Fruit fly (Drosophila melanogaster) whole organism, embryonic: ENCODE results near the gene CG42296.
A peak's percentile ranks its signal among the peaks of the same experiment; 100 is the strongest.

Source experiments
- Asciz ChIP-seq: fragments of 200-800 bp; sonication (Bioruptor generic); optimal IDR thresholded peaks from 2 replicates; lab custom pipeline; 2017; ENCODE audit warnings: missing biosample characterization, mild to moderate bottlenecking, missing genetic modification characterization, missing genetic modification reagents
- BEAF-32 ChIP-seq: fragments of 200-800 bp; sonication (Bioruptor generic); optimal IDR thresholded peaks from 3 replicates; lab custom pipeline; 2017; ENCODE audit warnings: missing biosample characterization, missing genetic modification characterization, mild to moderate bottlenecking, moderate library complexity, missing genetic modification reagents
- Bgb ChIP-seq: fragments of 200-800 bp; sonication (Bioruptor generic); IDR thresholded peaks from 2 replicates; pipeline ENCODE4 v1.3.6; 2022; ENCODE audit warnings: missing biosample characterization, missing genetic modification characterization; ENCODE audit not compliant: partially characterized antibody
- CG11504 ChIP-seq: fragments of 200-800 bp; sonication (Bioruptor generic); optimal IDR thresholded peaks from 3 replicates; lab custom pipeline; 2019; ENCODE audit warnings: missing biosample characterization, mild to moderate bottlenecking, missing genetic modification characterization, moderate library complexity
- CG12659 ChIP-seq: fragments of 200-800 bp; sonication (Bioruptor generic); optimal IDR thresholded peaks from 3 replicates; lab custom pipeline; 2017; ENCODE audit warnings: mild to moderate bottlenecking, missing biosample characterization, missing genetic modification reagents, missing genetic modification characterization
- CG15269 ChIP-seq: fragments of 200-800 bp; sonication (Bioruptor generic); optimal IDR thresholded peaks from 2 replicates; lab custom pipeline; 2018; ENCODE audit warnings: missing biosample characterization, mild to moderate bottlenecking, missing genetic modification characterization, moderate library complexity
- CG1603 ChIP-seq: fragments of 200-800 bp; sonication (Bioruptor generic); optimal IDR thresholded peaks from 2 replicates; lab custom pipeline; 2019; ENCODE audit warnings: missing biosample characterization, mild to moderate bottlenecking, missing genetic modification characterization, moderate library complexity
- CG16815 ChIP-seq: fragments of 200-800 bp; sonication (Bioruptor generic); optimal IDR thresholded peaks from 3 replicates; lab custom pipeline; 2017; ENCODE audit warnings: missing biosample characterization, mild to moderate bottlenecking, missing genetic modification characterization
- CG17186 ChIP-seq: fragments of 200-800 bp; sonication (Bioruptor generic); optimal IDR thresholded peaks from 3 replicates; lab custom pipeline; 2017; ENCODE audit warnings: missing biosample characterization, missing genetic modification reagents, missing genetic modification characterization
- CG17568 ChIP-seq: fragments of 200-800 bp; sonication (Bioruptor generic); optimal IDR thresholded peaks from 2 replicates; lab custom pipeline; 2018; ENCODE audit warnings: missing biosample characterization, mild to moderate bottlenecking, missing genetic modification characterization, moderate library complexity
- CG2116 ChIP-seq: fragments of 200-800 bp; sonication (Bioruptor generic); optimal IDR thresholded peaks from 3 replicates; lab custom pipeline; 2018; ENCODE audit warnings: missing biosample characterization, mild to moderate bottlenecking, missing genetic modification characterization
- CG31441 ChIP-seq: fragments of 200-800 bp; sonication (Bioruptor generic); IDR thresholded peaks from 2 replicates; pipeline ENCODE4 v1.3.6; 2022; ENCODE audit warnings: missing biosample characterization, missing genetic modification characterization
- CG34422 ChIP-seq: fragments of 200-800 bp; sonication (Bioruptor generic); IDR thresholded peaks from 3 replicates; pipeline ENCODE4 v1.3.6; 2022; ENCODE audit warnings: missing biosample characterization, missing genetic modification characterization
- CG42726 ChIP-seq: fragments of 200-800 bp; sonication (Bioruptor generic); IDR thresholded peaks from 2 replicates; pipeline ENCODE4 v1.3.6; 2022; ENCODE audit warnings: missing biosample characterization, missing genetic modification characterization; ENCODE audit not compliant: partially characterized antibody
- CG6272 ChIP-seq: fragments of 200-800 bp; sonication (Bioruptor generic); IDR thresholded peaks from 2 replicates; pipeline ENCODE4 v1.3.6; 2022; ENCODE audit warnings: missing biosample characterization, missing genetic modification characterization
- CG7786 ChIP-seq: fragments of 200-800 bp; sonication (Bioruptor generic); optimal IDR thresholded peaks from 2 replicates; lab custom pipeline; 2016; ENCODE audit warnings: missing biosample characterization, missing genetic modification characterization
- CG9215 ChIP-seq: fragments of 200-800 bp; sonication (Bioruptor generic); IDR thresholded peaks from 2 replicates; pipeline ENCODE4 v1.3.6; 2022; ENCODE audit warnings: missing biosample characterization, missing genetic modification characterization
- CoRest ChIP-seq: fragments of 200-800 bp; sonication (Bioruptor generic); optimal IDR thresholded peaks from 3 replicates; lab custom pipeline; 2018; ENCODE audit warnings: missing biosample characterization, mild to moderate bottlenecking, missing genetic modification characterization, moderate library complexity
- Dll ChIP-seq: fragments of 200-800 bp; sonication (Bioruptor generic); IDR thresholded peaks from 4 replicates; pipeline ENCODE4 v1.3.6; 2022; ENCODE audit warnings: missing biosample characterization, missing genetic modification characterization; ENCODE audit not compliant: partially characterized antibody
- Eip74EF ChIP-seq, 2 experiments: fragments of 200-800 bp in 1 of 2; fragments of >200 bp in 1 of 2; sonication (Bioruptor generic) in 1 of 2; optimal IDR thresholded peaks; 2 replicates each; lab custom pipeline; 2017 to 2019; ENCODE audit warnings: missing biosample characterization in 2 of 2, missing genetic modification characterization in 2 of 2, mild to moderate bottlenecking in 1 of 2, moderate library complexity in 1 of 2
- Hr78 ChIP-seq, 2 experiments: fragments of 200-800 bp in 1 of 2; fragments of >200 bp in 1 of 2; sonication (Bioruptor generic) in 1 of 2; optimal IDR thresholded peaks; 2 replicates each; lab custom pipeline; 2017 to 2019; ENCODE audit warnings: missing biosample characterization in 2 of 2, missing genetic modification characterization in 2 of 2, mild to moderate bottlenecking in 1 of 2, moderate library complexity in 1 of 2
- Meics ChIP-seq: fragments of 200-800 bp; sonication (Bioruptor generic); optimal IDR thresholded peaks from 2 replicates; lab custom pipeline; 2017; ENCODE audit warnings: missing biosample characterization, mild to moderate bottlenecking, missing genetic modification characterization
- Oli ChIP-seq: fragments of 200-800 bp; sonication (Bioruptor generic); optimal IDR thresholded peaks from 2 replicates; lab custom pipeline; 2018; ENCODE audit warnings: missing biosample characterization, mild to moderate bottlenecking, missing genetic modification characterization, moderate library complexity
- Sin3A ChIP-seq: fragments of >200 bp; optimal IDR thresholded peaks from 2 replicates; lab custom pipeline; 2018
- Sox102F ChIP-seq: fragments of 200-800 bp; sonication (Bioruptor generic); optimal IDR thresholded peaks from 2 replicates; lab custom pipeline; 2018; ENCODE audit warnings: missing biosample characterization, mild to moderate bottlenecking, missing genetic modification characterization, moderate library complexity
- Tbp ChIP-seq: fragments of >200 bp; optimal IDR thresholded peaks from 2 replicates; lab custom pipeline; 2018; ENCODE audit warnings: missing biosample characterization, missing genetic modification characterization
- ara ChIP-seq: fragments of 200-800 bp; sonication (Bioruptor generic); IDR thresholded peaks from 2 replicates; pipeline ENCODE4 v1.3.6; 2022; ENCODE audit warnings: missing biosample characterization, missing genetic modification characterization
- az2 ChIP-seq: fragments of 200-800 bp; sonication (Bioruptor generic); optimal IDR thresholded peaks from 3 replicates; lab custom pipeline; 2016; ENCODE audit warnings: missing biosample characterization, missing genetic modification characterization
- cas ChIP-seq: fragments of 200-800 bp; sonication (Bioruptor generic); IDR thresholded peaks from 2 replicates; pipeline ENCODE4 v1.3.6; 2022; ENCODE audit warnings: missing biosample characterization, missing genetic modification characterization
- fd64A ChIP-seq: fragments of 200-800 bp; sonication (Bioruptor generic); optimal IDR thresholded peaks from 3 replicates; lab custom pipeline; 2018; ENCODE audit warnings: missing biosample characterization, mild to moderate bottlenecking, missing genetic modification characterization
- fd96Cb ChIP-seq: fragments of 200-800 bp; sonication (Bioruptor generic); optimal IDR thresholded peaks from 2 replicates; lab custom pipeline; 2018; ENCODE audit warnings: missing biosample characterization, mild to moderate bottlenecking, missing genetic modification characterization, moderate library complexity
- fu2 ChIP-seq: fragments of 200-800 bp; sonication (Bioruptor generic); optimal IDR thresholded peaks from 2 replicates; lab custom pipeline; 2016; ENCODE audit warnings: missing biosample characterization, missing genetic modification characterization
- hb ChIP-seq: fragments of 200-800 bp; sonication (Bioruptor generic); IDR thresholded peaks from 3 replicates; pipeline ENCODE4 v1.3.6; 2022; ENCODE audit warnings: missing biosample characterization, missing genetic modification characterization; ENCODE audit not compliant: partially characterized antibody
- hth ChIP-seq: fragments of >200 bp; optimal IDR thresholded peaks from 2 replicates; lab custom pipeline; 2017; ENCODE audit warnings: inconsistent platforms
- jumu ChIP-seq: fragments of 200-800 bp; sonication (Bioruptor generic); optimal IDR thresholded peaks from 3 replicates; lab custom pipeline; 2016; ENCODE audit warnings: missing biosample characterization, missing genetic modification characterization
- kah ChIP-seq: fragments of 200-800 bp; sonication (Bioruptor generic); optimal IDR thresholded peaks from 2 replicates; lab custom pipeline; 2018; ENCODE audit warnings: missing biosample characterization, mild to moderate bottlenecking, missing genetic modification characterization
- klu ChIP-seq: fragments of 200-800 bp; sonication (Bioruptor generic); IDR thresholded peaks from 2 replicates; pipeline ENCODE4 v1.3.6; 2022; ENCODE audit warnings: missing biosample characterization, missing genetic modification characterization
- luna ChIP-seq: fragments of 200-800 bp; sonication (Bioruptor generic); optimal IDR thresholded peaks from 2 replicates; lab custom pipeline; 2016; ENCODE audit warnings: missing biosample characterization, missing genetic modification characterization
- nau ChIP-seq: fragments of 200-800 bp; sonication (Bioruptor generic); optimal IDR thresholded peaks from 3 replicates; lab custom pipeline; 2017; ENCODE audit warnings: missing biosample characterization, mild to moderate bottlenecking, missing genetic modification characterization, missing genetic modification reagents
- odd ChIP-seq: fragments of 200-800 bp; sonication (Bioruptor generic); optimal IDR thresholded peaks from 2 replicates; lab custom pipeline; 2017; ENCODE audit warnings: missing biosample characterization, mild to moderate bottlenecking, missing genetic modification characterization
- pan ChIP-seq, 4 experiments: fragments of >200 bp in 3 of 4; fragments of 200-800 bp in 1 of 4; sonication (Bioruptor generic) in 1 of 4; optimal IDR thresholded peaks in 3 of 4; IDR thresholded peaks in 1 of 4; 2 replicates each; pipeline versions ENCODE4 v1.3.6 to Lab custom; 2017 to 2022; ENCODE audit warnings: missing biosample characterization in 2 of 4, missing genetic modification characterization in 2 of 4, mixed read lengths in 1 of 4
- ranshi ChIP-seq: fragments of 200-800 bp; sonication (Bioruptor generic); IDR thresholded peaks from 2 replicates; pipeline ENCODE4 v1.3.6; 2022; ENCODE audit warnings: missing biosample characterization, missing genetic modification characterization
- shn ChIP-seq: fragments of 200-800 bp; sonication (Bioruptor generic); optimal IDR thresholded peaks from 3 replicates; lab custom pipeline; 2016; ENCODE audit warnings: missing biosample characterization, missing genetic modification characterization
- so ChIP-seq: fragments of 200-800 bp; sonication (Bioruptor generic); IDR thresholded peaks from 3 replicates; pipeline ENCODE4 v1.3.6; 2022; ENCODE audit warnings: missing biosample characterization, missing genetic modification characterization
- tio ChIP-seq: fragments of 200-800 bp; sonication (Bioruptor generic); optimal IDR thresholded peaks from 2 replicates; lab custom pipeline; 2017; ENCODE audit warnings: missing biosample characterization, missing genetic modification characterization, inconsistent platforms
- unpg ChIP-seq: fragments of 200-800 bp; sonication (Bioruptor generic); optimal IDR thresholded peaks from 3 replicates; lab custom pipeline; 2018; ENCODE audit warnings: missing biosample characterization, mild to moderate bottlenecking, missing genetic modification characterization, moderate library complexity
- z ChIP-seq: fragments of 200-800 bp; sonication (Bioruptor generic); IDR thresholded peaks from 3 replicates; pipeline ENCODE4 v1.3.6; 2022; ENCODE audit warnings: missing biosample characterization, missing genetic modification characterization
- zen2 ChIP-seq: fragments of 200-800 bp; sonication (Bioruptor generic); IDR thresholded peaks from 3 replicates; pipeline ENCODE4 v1.3.6; 2022; ENCODE audit warnings: missing biosample characterization, missing genetic modification characterization; ENCODE audit not compliant: partially characterized antibody

The CG42296 gene

DNA sequence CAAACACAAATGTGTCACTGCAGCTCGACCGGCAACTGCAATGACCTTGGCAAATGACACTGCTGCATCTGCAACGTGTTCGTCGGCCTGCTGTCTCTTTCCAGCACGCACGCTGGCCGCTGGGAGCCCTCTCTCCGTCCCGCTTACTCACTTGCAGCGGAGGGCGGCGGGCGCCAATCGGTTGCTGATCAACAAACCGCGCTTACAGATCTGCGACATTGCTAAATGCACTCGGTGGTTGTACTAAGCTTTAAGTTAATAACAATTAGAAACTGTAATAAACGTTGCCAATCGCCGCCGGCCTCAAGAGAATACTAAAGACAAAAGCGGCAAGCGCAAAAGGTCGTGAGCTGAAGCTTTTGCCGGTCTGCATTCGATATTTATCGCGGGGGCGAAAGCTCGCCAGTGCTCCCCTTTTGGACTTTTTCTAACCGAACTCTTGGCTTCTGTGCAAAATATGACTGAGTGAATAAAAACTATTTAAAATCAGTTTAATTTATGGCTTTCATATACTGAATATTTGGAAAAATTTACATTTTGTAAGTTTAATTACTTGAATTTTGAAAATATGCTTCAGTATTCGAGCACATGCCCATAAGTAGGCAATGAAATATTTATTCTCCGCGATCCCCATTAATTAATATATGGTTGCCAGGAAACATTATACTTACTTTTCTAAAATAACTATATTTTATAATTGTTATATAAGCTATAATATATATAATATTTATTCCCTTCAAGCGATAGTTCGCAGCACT, 48.2 kb downstream of the CG42296 start, which contains the start of gene Got2 (continued):
- TF ChIP-seq CG6272 (GFP tag; lab: Robert Waterston, UW) (no peak), klu (GFP tag; lab: Robert Waterston, UW) (no peak), az2 (GFP tag; lab: Kevin White, UChicago) (no peak), CG1603 (peak; percentile 24), fd96Cb (tag; lab: Kevin White, UChicago) (peak; percentile 6), pan (optimal IDR thresholded peaks at IDR 0.05; lab: Kevin White, UChicago) (no peak), pan (GFP tag; optimal IDR thresholded peaks at IDR 0.05 in 1 of 2, IDR thresholded peaks at IDR 0.05 in 1 of 2) (no peak), CG31441 (GFP tag; lab: Robert Waterston, UW) (0 out of 2 replicates have a peak, but pooled peaks have one; percentile 34), Sox102F (GFP tag; lab: Kevin White, UChicago) (peak; percentile 49), luna (GFP tag; lab: Kevin White, UChicago) (no peak), CG2116 (GFP tag; lab: Kevin White, UChicago) (peak; percentile 37), Tbp (GFP tag; lab: Kevin White, UChicago) (no peak), Asciz (no peak), Dll (GFP tag; lab: Robert Waterston, UW) (peak; percentile 82), Oli (tag; lab: Kevin White, UChicago) (peak; percentile 31), nau (GFP tag; lab: Kevin White, UChicago) (no peak), cas (GFP tag; lab: Robert Waterston, UW) (no peak), odd (no peak), ara (GFP tag; lab: Robert Waterston, UW) (no peak), CG7786 (peak; percentile 8), z (GFP tag; lab: Robert Waterston, UW) (no peak), so (GFP tag; lab: Robert Waterston, UW) (no peak), CG34422 (GFP tag; lab: Robert Waterston, UW) (peak; percentile 63; the same call in 1 of the 3 replicates), jumu (GFP tag; lab: Kevin White, UChicago) (no peak), unpg (GFP tag; lab: Kevin White, UChicago) (no peak), CG17568 (GFP tag; lab: Kevin White, UChicago) (no peak), CG15269 (tag; lab: Kevin White, UChicago) (peak; percentile 29), CG12659 (GFP tag; lab: Kevin White, UChicago) (no peak), zen2 (GFP tag; lab: Robert Waterston, UW) (peak; percentile 75), CoRest (peak; percentile 39), CG11504 (peak; percentile 44), Bgb (GFP tag; lab: Robert Waterston, UW) (peak; percentile 88), hth (lab: Kevin White, UChicago) (no peak), BEAF-32 (peak; percentile 80), shn (GFP tag; lab: Kevin White, UChicago) (no peak), CG17186 (GFP tag; lab: Kevin White, UChicago) (no peak), fu2 (peak; percentile 23), Eip74EF (GFP tag; optimal IDR thresholded peaks at IDR 0.05; lab: Kevin White, UChicago) (no peak), fd64A (GFP tag; lab: Kevin White, UChicago) (no peak), kah (GFP tag; lab: Kevin White, UChicago) (peak; percentile 16), tio (GFP tag; lab: Kevin White, UChicago) (no peak), CG16815 (peak; percentile 7), hb (GFP tag; lab: Robert Waterston, UW) (peak; percentile 77; the same call in 2 of the 3 replicates), Meics (GFP tag; lab: Kevin White, UChicago) (peak; percentile 52), Sin3A (lab: Kevin White, UChicago) (no peak), Hr78 (GFP tag; optimal IDR thresholded peaks at IDR 0.05; lab: Kevin White, UChicago) (peak in 1 of 2 experiments; percentile 83), CG9215 (no peak), ranshi (GFP tag; lab: Robert Waterston, UW) (no peak), CG42726 (GFP tag; lab: Robert Waterston, UW) (peak; percentile 78)
